Fruit fly (Drosophila melanogaster) whole organism, embryonic: ENCODE results near the gene CG15418.

ENCODE experiments used
- ATbp ChIP-seq: fragments of 200-800 bp; sonication (Bioruptor generic); optimal IDR thresholded peaks from 2 replicates; lab custom pipeline; 2017; ENCODE audit warnings: missing biosample characterization, mild to moderate bottlenecking, missing genetic modification characterization, missing genetic modification reagents
- Blimp-1 ChIP-seq: fragments of 200-800 bp; sonication (Bioruptor generic); optimal IDR thresholded peaks from 3 replicates; lab custom pipeline; 2018; ENCODE audit warnings: missing biosample characterization, missing genetic modification characterization, mild to moderate bottlenecking, moderate library complexity, missing genetic modification reagents
- CG10147 ChIP-seq: fragments of 200-800 bp; sonication (Bioruptor generic); optimal IDR thresholded peaks from 2 replicates; lab custom pipeline; 2019; ENCODE audit warnings: missing biosample characterization, mild to moderate bottlenecking, missing genetic modification characterization, moderate library complexity
- CG10267 ChIP-seq: fragments of 200-800 bp; sonication (Bioruptor generic); optimal IDR thresholded peaks from 2 replicates; lab custom pipeline; 2018; ENCODE audit warnings: missing biosample characterization, mild to moderate bottlenecking, missing genetic modification characterization, moderate library complexity
- CG10959 ChIP-seq: fragments of 200-800 bp; sonication (Bioruptor generic); IDR thresholded peaks from 2 replicates; pipeline ENCODE4 v1.3.6; 2022; ENCODE audit warnings: missing biosample characterization, missing genetic modification characterization
- CG10979 ChIP-seq: fragments of 200-800 bp; sonication (Bioruptor generic); optimal IDR thresholded peaks from 2 replicates; lab custom pipeline; 2018; ENCODE audit warnings: missing biosample characterization, mild to moderate bottlenecking, missing genetic modification characterization, moderate library complexity
- CG11093 ChIP-seq: fragments of 200-800 bp; sonication (Bioruptor generic); IDR thresholded peaks from 3 replicates; pipeline ENCODE4 v1.3.6; 2022; ENCODE audit warnings: missing biosample characterization, missing genetic modification characterization
- CG11398 ChIP-seq: fragments of 200-800 bp; sonication (Bioruptor generic); optimal IDR thresholded peaks from 2 replicates; lab custom pipeline; 2016; ENCODE audit warnings: missing biosample characterization, missing genetic modification characterization
- CG12236 ChIP-seq: fragments of 200-800 bp; sonication (Bioruptor generic); optimal IDR thresholded peaks from 2 replicates; lab custom pipeline; 2016; ENCODE audit warnings: missing biosample characterization, missing genetic modification characterization
- CG12942 ChIP-seq: fragments of 200-800 bp; sonication (Bioruptor generic); optimal IDR thresholded peaks from 3 replicates; lab custom pipeline; 2016; ENCODE audit warnings: missing biosample characterization, missing genetic modification characterization
- CG13424 ChIP-seq: fragments of 200-800 bp; sonication (Bioruptor generic); optimal IDR thresholded peaks from 2 replicates; lab custom pipeline; 2019; ENCODE audit warnings: missing biosample characterization, mild to moderate bottlenecking, missing genetic modification characterization, moderate library complexity
- CG14860 ChIP-seq: fragments of 200-800 bp; sonication (Bioruptor generic); IDR thresholded peaks from 3 replicates; pipeline ENCODE4 v1.3.6; 2022; ENCODE audit warnings: missing biosample characterization, missing genetic modification characterization; ENCODE audit not compliant: partially characterized antibody
- CG17361 ChIP-seq: fragments of 200-800 bp; sonication (Bioruptor generic); IDR thresholded peaks from 3 replicates; pipeline ENCODE4 v1.3.6; 2022; ENCODE audit warnings: missing biosample characterization, missing genetic modification characterization
- CG17802 ChIP-seq: fragments of 200-800 bp; sonication (Bioruptor generic); optimal IDR thresholded peaks from 2 replicates; lab custom pipeline; 2018; ENCODE audit warnings: missing biosample characterization, mild to moderate bottlenecking, missing genetic modification characterization, moderate library complexity
- CG18262 ChIP-seq: fragments of 200-800 bp; optimal IDR thresholded peaks from 3 replicates; lab custom pipeline; 2019; ENCODE audit warnings: missing biosample characterization, mild to moderate bottlenecking, missing genetic modification characterization, moderate library complexity
- CG2712 ChIP-seq: fragments of 200-800 bp; optimal IDR thresholded peaks from 3 replicates; lab custom pipeline; 2019; ENCODE audit warnings: missing biosample characterization, mild to moderate bottlenecking, missing genetic modification characterization, moderate library complexity
- CG30403 ChIP-seq: fragments of 200-800 bp; sonication (Bioruptor generic); optimal IDR thresholded peaks from 3 replicates; lab custom pipeline; 2016; ENCODE audit warnings: missing biosample characterization, missing genetic modification characterization
- CG31388 ChIP-seq: fragments of 200-800 bp; sonication (Bioruptor generic); optimal IDR thresholded peaks from 2 replicates; lab custom pipeline; 2016; ENCODE audit warnings: missing biosample characterization, missing genetic modification characterization
- CG34376 ChIP-seq: fragments of 200-800 bp; sonication (Bioruptor generic); optimal IDR thresholded peaks from 2 replicates; lab custom pipeline; 2018; ENCODE audit warnings: missing biosample characterization, mild to moderate bottlenecking, missing genetic modification characterization
- CG4424 ChIP-seq: fragments of 200-800 bp; sonication (Bioruptor generic); optimal IDR thresholded peaks from 3 replicates; lab custom pipeline; 2016; ENCODE audit warnings: missing biosample characterization, missing genetic modification characterization
- CG6683 ChIP-seq: fragments of 200-800 bp; sonication (Bioruptor generic); optimal IDR thresholded peaks from 2 replicates; lab custom pipeline; 2017; ENCODE audit warnings: missing biosample characterization, mild to moderate bottlenecking, missing genetic modification characterization, missing genetic modification reagents
- CG7357 ChIP-seq: fragments of 200-800 bp; sonication (Bioruptor generic); IDR thresholded peaks from 3 replicates; pipeline ENCODE4 v1.3.6; 2022; ENCODE audit warnings: missing biosample characterization, missing genetic modification characterization
- CG8765 ChIP-seq: fragments of 200-800 bp; sonication (Bioruptor generic); IDR thresholded peaks from 2 replicates; pipeline ENCODE4 v1.3.6; 2022; ENCODE audit warnings: missing biosample characterization, missing genetic modification characterization
- CG9876 ChIP-seq: fragments of 200-800 bp; sonication (Bioruptor generic); optimal IDR thresholded peaks from 2 replicates; lab custom pipeline; 2016; ENCODE audit warnings: missing biosample characterization, missing genetic modification characterization
- Fer1 ChIP-seq: fragments of 200-800 bp; sonication (Bioruptor generic); optimal IDR thresholded peaks from 2 replicates; lab custom pipeline; 2017; ENCODE audit warnings: missing biosample characterization, mild to moderate bottlenecking, missing genetic modification characterization
- Hr3 ChIP-seq: fragments of 200-800 bp; sonication (Bioruptor generic); optimal IDR thresholded peaks from 3 replicates; lab custom pipeline; 2016; ENCODE audit warnings: missing biosample characterization, missing genetic modification characterization
- Hr51 ChIP-seq, 2 experiments: fragments of 200-800 bp; sonication (Bioruptor generic); optimal IDR thresholded peaks; 2 replicates in 1 of 2; 3 replicates in 1 of 2; lab custom pipeline; 2016 to 2018; ENCODE audit warnings: missing biosample characterization in 2 of 2, missing genetic modification characterization in 2 of 2, mild to moderate bottlenecking in 1 of 2, moderate library complexity in 1 of 2
- MTF-1 ChIP-seq: fragments of 200-800 bp; sonication (Bioruptor generic); optimal IDR thresholded peaks from 2 replicates; lab custom pipeline; 2018; ENCODE audit warnings: missing biosample characterization, mild to moderate bottlenecking, missing genetic modification characterization, borderline replicate concordance
- Neu2 ChIP-seq: fragments of 200-800 bp; sonication (Bioruptor generic); optimal IDR thresholded peaks from 3 replicates; lab custom pipeline; 2016; ENCODE audit warnings: missing biosample characterization, missing genetic modification characterization, borderline replicate concordance
- Trl ChIP-seq, 3 experiments: fragments of >200 bp in 2 of 3; fragments of 200-800 bp in 1 of 3; sonication (Bioruptor generic) in 1 of 3; optimal IDR thresholded peaks; 2 replicates in 1 of 3; 3 replicates in 2 of 3; lab custom pipeline; 2016 to 2017; ENCODE audit warnings: missing biosample characterization in 1 of 3, missing genetic modification characterization in 1 of 3
- bab2 ChIP-seq: fragments of 200-800 bp; sonication (Bioruptor generic); optimal IDR thresholded peaks from 2 replicates; lab custom pipeline; 2016; ENCODE audit warnings: missing biosample characterization, missing genetic modification characterization
- cad ChIP-seq: fragments of >200 bp; optimal IDR thresholded peaks from 2 replicates; lab custom pipeline; 2017; ENCODE audit warnings: missing biosample characterization, missing genetic modification characterization
- chm ChIP-seq: fragments of 200-800 bp; sonication (Bioruptor generic); IDR thresholded peaks from 2 replicates; pipeline ENCODE4 v1.3.6; 2022; ENCODE audit warnings: missing biosample characterization, missing genetic modification characterization
- crc ChIP-seq: fragments of 200-800 bp; sonication (Bioruptor generic); optimal IDR thresholded peaks from 2 replicates; lab custom pipeline; 2016; ENCODE audit warnings: missing biosample characterization, missing genetic modification characterization
- dpn ChIP-seq, 2 experiments: fragments of 200-800 bp; sonication (Bioruptor generic); optimal IDR thresholded peaks; 3 replicates each; lab custom pipeline; 2016; ENCODE audit warnings: missing biosample characterization in 2 of 2, missing genetic modification characterization in 2 of 2
- ewg ChIP-seq: fragments of 200-800 bp; sonication (Bioruptor generic); optimal IDR thresholded peaks from 3 replicates; lab custom pipeline; 2017; ENCODE audit warnings: mild to moderate bottlenecking, missing biosample characterization, missing genetic modification reagents, missing genetic modification characterization
- fd64A ChIP-seq: fragments of 200-800 bp; sonication (Bioruptor generic); optimal IDR thresholded peaks from 3 replicates; lab custom pipeline; 2018; ENCODE audit warnings: missing biosample characterization, mild to moderate bottlenecking, missing genetic modification characterization
- gcm2 ChIP-seq: fragments of 200-800 bp; sonication (Bioruptor generic); optimal IDR thresholded peaks from 2 replicates; lab custom pipeline; 2016; ENCODE audit warnings: missing biosample characterization, missing genetic modification characterization
- hbn ChIP-seq: fragments of 200-800 bp; sonication (Bioruptor generic); IDR thresholded peaks from 2 replicates; pipeline ENCODE4 v1.3.6; 2022; ENCODE audit warnings: missing biosample characterization, missing genetic modification characterization; ENCODE audit not compliant: partially characterized antibody
- scrt ChIP-seq: fragments of 200-800 bp; sonication (Bioruptor generic); optimal IDR thresholded peaks from 2 replicates; lab custom pipeline; 2018; ENCODE audit warnings: missing biosample characterization, mild to moderate bottlenecking, missing genetic modification characterization, moderate library complexity
- seq ChIP-seq: fragments of 200-800 bp; sonication (Bioruptor generic); IDR thresholded peaks from 2 replicates; pipeline ENCODE4 v1.3.6; 2022; ENCODE audit warnings: missing biosample characterization, missing genetic modification characterization
- slp2 ChIP-seq: fragments of 200-800 bp; sonication (Bioruptor generic); optimal IDR thresholded peaks from 2 replicates; lab custom pipeline; 2016; ENCODE audit warnings: missing biosample characterization, missing genetic modification characterization
- sr ChIP-seq: fragments of 200-800 bp; sonication (Bioruptor generic); IDR thresholded peaks from 3 replicates; pipeline ENCODE4 v1.3.6; 2022; ENCODE audit warnings: missing biosample characterization, missing genetic modification characterization
- ssp ChIP-seq: fragments of 200-800 bp; sonication (Bioruptor generic); IDR thresholded peaks from 2 replicates; pipeline ENCODE4 v1.3.6; 2022; ENCODE audit warnings: missing biosample characterization, missing genetic modification characterization
- tin ChIP-seq: fragments of 200-800 bp; sonication (Bioruptor generic); optimal IDR thresholded peaks from 3 replicates; lab custom pipeline; 2016; ENCODE audit warnings: missing biosample characterization, missing genetic modification characterization
- tll ChIP-seq, 2 experiments: fragments of 200-800 bp in 1 of 2; fragments of >200 bp in 1 of 2; sonication (Bioruptor generic) in 1 of 2; optimal IDR thresholded peaks; 2 replicates each; lab custom pipeline; 2017 to 2019; ENCODE audit warnings: missing biosample characterization in 2 of 2, missing genetic modification characterization in 2 of 2, mild to moderate bottlenecking in 1 of 2, moderate library complexity in 1 of 2
- trem ChIP-seq: fragments of 200-800 bp; optimal IDR thresholded peaks from 3 replicates; lab custom pipeline; 2019; ENCODE audit warnings: missing biosample characterization, mild to moderate bottlenecking, missing genetic modification characterization, moderate library complexity
- vvl ChIP-seq: fragments of 200-800 bp; sonication (Bioruptor generic); IDR thresholded peaks from 2 replicates; pipeline ENCODE4 v1.3.6; 2022; ENCODE audit warnings: missing biosample characterization, missing genetic modification characterization
- wdn ChIP-seq: fragments of 200-800 bp; sonication (Bioruptor generic); IDR thresholded peaks from 2 replicates; pipeline ENCODE4 v1.3.6; 2022; ENCODE audit warnings: missing biosample characterization, missing genetic modification characterization
- zfh1 ChIP-seq: fragments of 200-800 bp; sonication (Bioruptor generic); IDR thresholded peaks from 3 replicates; pipeline ENCODE4 v1.3.6; 2022; ENCODE audit warnings: missing biosample characterization, missing genetic modification characterization

The CG15418 gene

dm6 chr2L:3587286-3587685 lies 34.2 kb downstream of the CG15418 start (continued):
- TF ChIP-seq Hr51 (GFP tag; optimal IDR thresholded peaks at IDR 0.05; lab: Kevin White, UChicago) (no peak), chm (peak; percentile 65; the same call in 1 of the 2 replicates), ATbp (GFP tag; lab: Kevin White, UChicago) (peak; percentile 43), cad (GFP tag; lab: Kevin White, UChicago) (no peak), CG30403 (peak; percentile 34), ewg (GFP tag; lab: Kevin White, UChicago) (no peak), Neu2 (no peak), scrt (GFP tag; lab: Kevin White, UChicago) (no peak), CG18262 (peak; percentile 70), CG11093 (GFP tag; lab: Robert Waterston, UW) (peak; percentile 59; the same call in 1 of the 3 replicates), slp2 (GFP tag; lab: Kevin White, UChicago) (peak; percentile 16), CG9876 (GFP tag; lab: Kevin White, UChicago) (no peak), Trl (optimal IDR thresholded peaks at IDR 0.05; lab: Kevin White, UChicago) (no peak), Trl (GFP tag; optimal IDR thresholded peaks at IDR 0.05; lab: Kevin White, UChicago) (peak; percentile 15), Blimp-1 (GFP tag; lab: Kevin White, UChicago) (peak; percentile 57), Fer1 (no peak), vvl (GFP tag; lab: Robert Waterston, UW) (peak; percentile 23; the same call in 1 of the 2 replicates), MTF-1 (GFP tag; lab: Kevin White, UChicago) (peak; percentile 25), hbn (GFP tag; lab: Robert Waterston, UW) (no peak), trem (tag; lab: Kevin White, UChicago) (peak; percentile 43), CG6683 (GFP tag; lab: Kevin White, UChicago) (no peak), sr (GFP tag; lab: Robert Waterston, UW) (no peak), Hr3 (GFP tag; lab: Kevin White, UChicago) (peak; percentile 29), tin (peak; percentile 56), CG12942 (no peak), CG17802 (tag; lab: Kevin White, UChicago) (no peak), fd64A (GFP tag; lab: Kevin White, UChicago) (no peak), CG10979 (tag; lab: Kevin White, UChicago) (peak; percentile 76), CG31388 (GFP tag; lab: Kevin White, UChicago) (no peak), crc (GFP tag; lab: Kevin White, UChicago) (no peak), CG11398 (GFP tag; lab: Kevin White, UChicago) (no peak), CG10267 (peak; percentile 56), CG4424 (GFP tag; lab: Kevin White, UChicago) (peak; percentile 41), CG8765 (no peak; the same call in 1 of the 2 replicates), CG13424 (tag; lab: Kevin White, UChicago) (peak; percentile 53), CG10959 (GFP tag; lab: Robert Waterston, UW) (peak; percentile 46; the same call in 1 of the 2 replicates), CG2712 (tag; lab: Kevin White, UChicago) (peak; percentile 74), ssp (peak; percentile 27; the same call in 1 of the 2 replicates), CG7357 (peak; percentile 39; the same call in 1 of the 3 replicates), gcm2 (no peak), CG17361 (peak; percentile 64), tll (GFP tag; optimal IDR thresholded peaks at IDR 0.05; lab: Kevin White, UChicago) (no peak), dpn (GFP tag; optimal IDR thresholded peaks at IDR 0.05; lab: Kevin White, UChicago) (peak; percentile 8 to 33), bab2 (GFP tag; lab: Kevin White, UChicago) (peak; percentile 41), CG14860 (GFP tag; lab: Robert Waterston, UW) (no peak), CG12236 (GFP tag; lab: Kevin White, UChicago) (no peak), CG10147 (GFP tag; lab: Kevin White, UChicago) (no peak), seq (peak; percentile 12; the same call in 1 of the 2 replicates), CG34376 (GFP tag; lab: Kevin White, UChicago) (no peak), wdn (GFP tag; lab: Robert Waterston, UW) (no peak), zfh1 (GFP tag; lab: Robert Waterston, UW) (peak; percentile 39; the same call in 1 of the 3 replicates)
